Worm (Caenorhabditis elegans): ENCODE data around the gene D2024.5.
A peak's percentile ranks its signal among the peaks of the same experiment; 100 is the strongest.

Gene D2024.5

ce11 chrIV:7233566-7234014 is 5.5 kb upstream of the D2024.5 start:
- TF ChIP-seq pha-2 (tag; optimal IDR thresholded peaks at IDR 0.05) (no peak), nhr-11 (tag; optimal IDR thresholded peaks at IDR 0.05) (no peak), syd-9 (tag; optimal IDR thresholded peaks at IDR 0.05) (no peak), eyg-1 (tag; optimal IDR thresholded peaks at IDR 0.05) (no peak), ceh-18 (tag; optimal IDR thresholded peaks at IDR 0.05) (no peak), ets-4 (tag; optimal IDR thresholded peaks at IDR 0.05) (no peak), elt-4 (tag; optimal IDR thresholded peaks at IDR 0.05) (no peak), ttx-3 (tag; optimal IDR thresholded peaks at IDR 0.05) (no peak), che-1 (tag; optimal IDR thresholded peaks at IDR 0.05) (no peak)

DNA sequence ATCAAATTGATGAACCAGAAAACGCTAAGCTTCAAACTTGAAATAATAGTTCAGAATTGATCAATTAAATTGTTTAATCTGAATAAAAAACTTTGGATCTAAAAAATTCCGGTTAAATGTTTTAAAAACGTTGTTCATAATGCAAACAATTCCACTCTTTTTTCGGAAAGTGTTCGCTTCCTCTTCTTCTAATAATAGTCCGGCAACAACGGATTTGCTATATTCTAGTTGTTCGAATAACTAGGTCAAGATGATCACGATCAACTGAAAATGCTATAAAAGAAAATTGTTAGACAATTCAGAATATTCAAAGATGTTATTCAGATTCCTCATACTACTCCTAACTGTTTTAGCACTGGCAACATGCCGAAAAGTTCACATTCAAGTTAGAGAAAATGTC is 2.8 kb upstream of the D2024.5 start, which contains the start of gene D2024.4:
D2024.4 (plus strand) TSS at position 301 of the 400 bp plus-strand sequence.
- TF ChIP-seq tbx-2 (tag; optimal IDR thresholded peaks at IDR 0.05): no peak
- TF ChIP-seq ceh-19 (GFP tag; optimal IDR thresholded peaks at IDR 0.05): no peak
- no peak for TF ChIP-seq ahr-1 (tag; optimal IDR thresholded peaks at IDR 0.05)
- TF ChIP-seq ceh-22 (tag; optimal IDR thresholded peaks at IDR 0.05): no peak
- no peak for TF ChIP-seq pat-9 (tag; optimal IDR thresholded peaks at IDR 0.05)
- no peak for TF ChIP-seq ceh-9 (tag; optimal IDR thresholded peaks at IDR 0.05)
- no peak for TF ChIP-seq K02D7.2 (tag; optimal IDR thresholded peaks at IDR 0.05)

- TF ChIP-seq C08G9.2 (tag; optimal IDR thresholded peaks at IDR 0.05) (peak; percentile 40), elt-2 (tag; optimal IDR thresholded peaks at IDR 0.05) (peak; percentile 43), ceh-34 (tag; optimal IDR thresholded peaks at IDR 0.05) (peak; percentile 61), ceh-14 (tag; optimal IDR thresholded peaks at IDR 0.05) (peak; percentile 62), odd-2 (tag; optimal IDR thresholded peaks at IDR 0.05) (no peak), dmd-4 (tag; optimal IDR thresholded peaks at IDR 0.05; ENCODE audit: borderline replicate concordance) (no peak), ceh-31 (tag; optimal IDR thresholded peaks at IDR 0.05) (peak; percentile 90), eyg-1 (tag; optimal IDR thresholded peaks at IDR 0.05) (no peak), unc-86 (tag; optimal IDR thresholded peaks at IDR 0.05) (peak; percentile 3), ceh-9 (tag; optimal IDR thresholded peaks at IDR 0.05) (no peak), nfya-1 (tag; optimal IDR thresholded peaks at IDR 0.05) (peak; percentile 5), ceh-48 (tag; optimal IDR thresholded peaks at IDR 0.05) (peak; percentile 95), tbx-2 (tag; optimal IDR thresholded peaks at IDR 0.05) (peak; percentile 79), unc-55 (GFP tag; optimal IDR thresholded peaks at IDR 0.05) (no peak), ceh-2 (tag; optimal IDR thresholded peaks at IDR 0.05) (peak; percentile 46), unc-3 (GFP tag; conservative IDR thresholded peaks at IDR 0.05) (no peak), unc-3 (tag; optimal IDR thresholded peaks at IDR 0.05) (peak; percentile 37), rnt-1 (tag; optimal IDR thresholded peaks at IDR 0.05) (peak; percentile 47), ets-4 (tag; optimal IDR thresholded peaks at IDR 0.05) (peak; percentile 54), hlh-8 (tag; optimal IDR thresholded peaks at IDR 0.05) (peak; percentile 39), sdc-2 (tag; optimal IDR thresholded peaks at IDR 0.05) (no peak), ama-1 (optimal IDR thresholded peaks at IDR 0.05) (no peak), pqm-1 (tag; optimal IDR thresholded peaks at IDR 0.05) (peak; percentile 2), K09A11.1 (tag; optimal IDR thresholded peaks at IDR 0.05; ENCODE audit: insufficient read depth) (no peak), fax-1 (tag; optimal IDR thresholded peaks at IDR 0.05) (peak; percentile 63), ceh-18 (tag; optimal IDR thresholded peaks at IDR 0.05) (peak; percentile 21), zip-5 (tag; optimal IDR thresholded peaks at IDR 0.05) (peak; percentile 32), ceh-19 (GFP tag; optimal IDR thresholded peaks at IDR 0.05) (no peak), unc-42 (tag; optimal IDR thresholded peaks at IDR 0.05) (peak; percentile 37), pha-4 (tag; optimal IDR thresholded peaks at IDR 0.05) (no peak), ref-2 (tag; optimal IDR thresholded peaks at IDR 0.05) (no peak), dve-1 (tag; optimal IDR thresholded peaks at IDR 0.05) (no peak)
These were observed 2.1 kb upstream of the D2024.5 start, which contains the start of gene cap-1 for ce11 chrIV:7230198-7230597. Gene cap-1 (minus strand): TSS chrIV:7230223.
